Worm (Caenorhabditis elegans): Measurements from ENCODE around the gene F58A6.9.

Gene F58A6.9

DNA sequence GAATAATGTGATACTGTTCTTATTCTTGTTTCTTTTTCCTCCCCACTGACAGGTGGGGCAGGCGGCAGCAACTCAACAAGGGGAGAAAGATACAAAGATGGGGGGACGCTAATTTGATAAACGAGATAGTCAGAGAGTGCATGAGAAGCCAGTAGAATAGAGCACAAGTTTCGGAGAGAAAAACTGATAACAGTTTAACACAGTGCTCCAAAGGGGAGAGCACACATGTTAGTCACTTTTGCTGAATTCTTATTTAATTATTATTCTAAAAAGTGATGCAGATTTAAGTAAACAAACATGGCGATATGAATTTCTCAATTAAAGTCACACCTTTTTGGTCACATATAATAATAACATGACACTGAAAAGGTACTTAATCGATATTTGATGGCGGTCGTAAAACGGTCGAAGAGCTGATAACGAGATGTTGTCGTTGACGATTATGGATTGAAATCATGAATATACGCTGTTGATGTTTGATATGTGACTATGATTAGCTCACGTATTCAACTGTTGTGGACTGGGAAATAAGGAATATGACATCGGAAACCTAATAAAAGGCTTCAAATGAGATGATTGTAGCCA is 27.4 kb upstream of the F58A6.9 start (continued):
- TF ChIP-seq tra-1 (GFP tag; IDR thresholded peaks at IDR 0.05) (peak; percentile 35; the same call in 1 of the 2 replicates), pha-4 (GFP tag; IDR thresholded peaks at IDR 0.05) (peak; percentile 43; the same call in 1 of the 2 replicates), pha-4 (tag; optimal IDR thresholded peaks at IDR 0.05) (no peak), duxl-1 (tag; optimal IDR thresholded peaks at IDR 0.05; ENCODE audit: poor library complexity) (no peak), nhr-28 (tag; optimal IDR thresholded peaks at IDR 0.05) (peak; percentile 79), ZK546.5 (tag; optimal IDR thresholded peaks at IDR 0.05) (no peak), daf-8 (GFP tag; IDR thresholded peaks at IDR 0.05) (no peak), pqm-1 (tag; optimal IDR thresholded peaks at IDR 0.05) (peak; percentile 89), R02D3.7 (tag; optimal IDR thresholded peaks at IDR 0.05) (no peak), lin-15B (tag; optimal IDR thresholded peaks at IDR 0.05) (no peak)

- TF ChIP-seq hlh-11 (tag; optimal IDR thresholded peaks at IDR 0.05) (peak; percentile 64), mes-2 (tag; optimal IDR thresholded peaks at IDR 0.05; ENCODE audit: poor library complexity, severe bottlenecking) (peak; percentile 20), tag-97 (GFP tag; IDR thresholded peaks at IDR 0.05) (no peak), T20F7.1 (GFP tag; optimal IDR thresholded peaks at IDR 0.05) (peak; percentile 5), php-3 (GFP tag; IDR thresholded peaks at IDR 0.05) (peak; percentile 92), Y5F2A.4 (GFP tag; optimal IDR thresholded peaks at IDR 0.05) (no peak), unc-62 (GFP tag; optimal IDR thresholded peaks at IDR 0.05 in 1 of 2) (no peak), unc-62 (tag; optimal IDR thresholded peaks at IDR 0.05) (no peak), nhr-28 (tag; optimal IDR thresholded peaks at IDR 0.05) (peak; percentile 51), F49E8.2 (tag; optimal IDR thresholded peaks at IDR 0.05; ENCODE audit: borderline replicate concordance) (no peak), zfp-2 (tag; optimal IDR thresholded peaks at IDR 0.05) (no peak), dve-1 (tag; optimal IDR thresholded peaks at IDR 0.05; ENCODE audit: insufficient read depth) (peak; percentile 82), nhr-48 (tag; optimal IDR thresholded peaks at IDR 0.05) (peak; percentile 56), daf-16 (GFP tag; optimal IDR thresholded peaks at IDR 0.05) (no peak), daf-16 (tag; optimal IDR thresholded peaks at IDR 0.05) (peak; percentile 77), duxl-1 (tag; optimal IDR thresholded peaks at IDR 0.05; ENCODE audit: poor library complexity) (peak; percentile 5), tra-1 (GFP tag; IDR thresholded peaks at IDR 0.05) (peak; percentile 79), skn-1 (tag; optimal IDR thresholded peaks at IDR 0.05) (no peak), nhr-77 (tag; optimal IDR thresholded peaks at IDR 0.05) (peak; percentile 17), mxl-3 (GFP tag; optimal IDR thresholded peaks at IDR 0.05) (peak; percentile 29), pha-4 (GFP tag; IDR thresholded peaks at IDR 0.05) (0 out of 2 replicates have a peak, but pooled peaks have one; percentile 28), pha-4 (tag; optimal IDR thresholded peaks at IDR 0.05) (no peak), hif-1 (tag; optimal IDR thresholded peaks at IDR 0.05) (peak in 1 of 2 experiments; percentile 10), egl-43 (GFP tag; IDR thresholded peaks at IDR 0.05) (no peak), zip-2 (tag; optimal IDR thresholded peaks at IDR 0.05) (no peak), lin-29 (GFP tag; IDR thresholded peaks at IDR 0.05) (no peak), nhr-102 (tag; optimal IDR thresholded peaks at IDR 0.05) (peak; percentile 51), mdl-1 (tag; optimal IDR thresholded peaks at IDR 0.05) (peak in 1 of 2 experiments; percentile 18), dmd-6 (GFP tag; IDR thresholded peaks at IDR 0.05) (peak; percentile 71), cey-2 (tag; optimal IDR thresholded peaks at IDR 0.05; ENCODE audit: borderline replicate concordance, insufficient read depth) (peak; percentile 5), pqm-1 (tag; optimal IDR thresholded peaks at IDR 0.05) (peak; percentile 86), lim-7 (GFP tag; IDR thresholded peaks at IDR 0.05) (no peak), nhr-111 (GFP tag; optimal IDR thresholded peaks at IDR 0.05) (no peak)
Measured at ce11 chrII:5184661-5185545, 26.2 kb upstream of the F58A6.9 start.
